Fruit fly (Drosophila melanogaster) whole organism, embryonic: Measurements from ENCODE around the gene Ctr1B.

Experiments
- Bgb ChIP-seq: fragments of 200-800 bp; sonication (Bioruptor generic); IDR thresholded peaks from 2 replicates; pipeline ENCODE4 v1.3.6; 2022; ENCODE audit warnings: missing biosample characterization, missing genetic modification characterization; ENCODE audit not compliant: partially characterized antibody
- CG10267 ChIP-seq: fragments of 200-800 bp; sonication (Bioruptor generic); optimal IDR thresholded peaks from 2 replicates; lab custom pipeline; 2018; ENCODE audit warnings: missing biosample characterization, mild to moderate bottlenecking, missing genetic modification characterization, moderate library complexity
- CG1233 ChIP-seq: fragments of 200-800 bp; sonication (Bioruptor generic); optimal IDR thresholded peaks from 4 replicates; lab custom pipeline; 2018; ENCODE audit warnings: missing biosample characterization, mild to moderate bottlenecking, missing genetic modification characterization
- CG12391 ChIP-seq: fragments of 200-800 bp; sonication (Bioruptor generic); optimal IDR thresholded peaks from 3 replicates; lab custom pipeline; 2018; ENCODE audit warnings: missing biosample characterization, mild to moderate bottlenecking, missing genetic modification characterization, moderate library complexity
- CG13123 ChIP-seq: fragments of 200-800 bp; sonication (Bioruptor generic); optimal IDR thresholded peaks from 2 replicates; lab custom pipeline; 2016; ENCODE audit warnings: missing biosample characterization, missing genetic modification characterization
- CG14710 ChIP-seq: fragments of 200-800 bp; sonication (Bioruptor generic); optimal IDR thresholded peaks from 3 replicates; lab custom pipeline; 2019; ENCODE audit warnings: missing biosample characterization, mild to moderate bottlenecking, missing genetic modification characterization, moderate library complexity
- CG15601 ChIP-seq: fragments of 200-800 bp; sonication (Bioruptor generic); optimal IDR thresholded peaks from 3 replicates; lab custom pipeline; 2019; ENCODE audit warnings: missing biosample characterization, mild to moderate bottlenecking, missing genetic modification characterization, moderate library complexity
- CG16813 ChIP-seq: fragments of 200-800 bp; sonication (Bioruptor generic); IDR thresholded peaks from 3 replicates; pipeline ENCODE4 v1.3.6; 2022; ENCODE audit warnings: missing biosample characterization, missing genetic modification characterization; ENCODE audit not compliant: partially characterized antibody
- CG17328 ChIP-seq: fragments of 200-800 bp; sonication (Bioruptor generic); IDR thresholded peaks from 2 replicates; pipeline ENCODE4 v1.3.6; 2022; ENCODE audit warnings: missing biosample characterization, missing genetic modification characterization
- CG18011 ChIP-seq: fragments of 200-800 bp; sonication (Bioruptor generic); optimal IDR thresholded peaks from 2 replicates; lab custom pipeline; 2017; ENCODE audit warnings: missing biosample characterization, missing genetic modification characterization, mild to moderate bottlenecking, moderate library complexity, missing genotype
- CG18599 ChIP-seq: fragments of 200-800 bp; sonication (Bioruptor generic); optimal IDR thresholded peaks from 3 replicates; lab custom pipeline; 2017; ENCODE audit warnings: missing biosample characterization, missing genetic modification characterization, mild to moderate bottlenecking, moderate library complexity, missing genetic modification reagents
- CG3995 ChIP-seq: fragments of 200-800 bp; sonication (Bioruptor generic); optimal IDR thresholded peaks from 3 replicates; lab custom pipeline; 2016; ENCODE audit warnings: missing biosample characterization, missing genetic modification characterization
- CG42726 ChIP-seq: fragments of 200-800 bp; sonication (Bioruptor generic); IDR thresholded peaks from 2 replicates; pipeline ENCODE4 v1.3.6; 2022; ENCODE audit warnings: missing biosample characterization, missing genetic modification characterization; ENCODE audit not compliant: partially characterized antibody
- CG7372 ChIP-seq: fragments of 200-800 bp; sonication (Bioruptor generic); IDR thresholded peaks from 2 replicates; pipeline ENCODE4 v1.3.6; 2022; ENCODE audit warnings: missing biosample characterization, missing genetic modification characterization
- CG7556 ChIP-seq: fragments of 200-800 bp; sonication (Bioruptor generic); optimal IDR thresholded peaks from 2 replicates; lab custom pipeline; 2017; ENCODE audit warnings: missing biosample characterization, mild to moderate bottlenecking, missing genetic modification characterization
- CG7745 ChIP-seq: fragments of 200-800 bp; sonication (Bioruptor generic); optimal IDR thresholded peaks from 2 replicates; lab custom pipeline; 2018; ENCODE audit warnings: missing biosample characterization, mild to moderate bottlenecking, missing genetic modification characterization, moderate library complexity
- CG8944 ChIP-seq: fragments of 200-800 bp; sonication (Bioruptor generic); optimal IDR thresholded peaks from 3 replicates; lab custom pipeline; 2016; ENCODE audit warnings: missing biosample characterization, missing genetic modification characterization
- Dbx ChIP-seq: fragments of 200-800 bp; sonication (Bioruptor generic); IDR thresholded peaks from 3 replicates; pipeline ENCODE4 v1.3.6; 2022; ENCODE audit warnings: missing biosample characterization, missing genetic modification characterization
- Drgx ChIP-seq: fragments of 200-800 bp; sonication (Bioruptor generic); IDR thresholded peaks from 2 replicates; pipeline ENCODE4 v1.3.6; 2022; ENCODE audit warnings: missing biosample characterization, missing genetic modification characterization
- Elba2 ChIP-seq: fragments of 200-800 bp; sonication (Bioruptor generic); optimal IDR thresholded peaks from 3 replicates; lab custom pipeline; 2016; ENCODE audit warnings: missing biosample characterization, missing genetic modification characterization
- Fer1 ChIP-seq: fragments of 200-800 bp; sonication (Bioruptor generic); optimal IDR thresholded peaks from 2 replicates; lab custom pipeline; 2017; ENCODE audit warnings: missing biosample characterization, mild to moderate bottlenecking, missing genetic modification characterization
- HLH4C ChIP-seq: fragments of 200-800 bp; sonication (Bioruptor generic); IDR thresholded peaks from 3 replicates; pipeline ENCODE4 v1.3.6; 2022; ENCODE audit warnings: missing biosample characterization, missing genetic modification characterization; ENCODE audit not compliant: partially characterized antibody
- Kr ChIP-seq: fragments of 200-800 bp; sonication (Bioruptor generic); optimal IDR thresholded peaks from 2 replicates; lab custom pipeline; 2017; ENCODE audit warnings: missing biosample characterization, mild to moderate bottlenecking, missing genetic modification characterization
- MESR4 ChIP-seq: fragments of 200-800 bp; sonication (Bioruptor generic); optimal IDR thresholded peaks from 2 replicates; lab custom pipeline; 2018; ENCODE audit warnings: missing biosample characterization, mild to moderate bottlenecking, missing genetic modification characterization, moderate library complexity
- Oli ChIP-seq: fragments of 200-800 bp; sonication (Bioruptor generic); optimal IDR thresholded peaks from 2 replicates; lab custom pipeline; 2018; ENCODE audit warnings: missing biosample characterization, mild to moderate bottlenecking, missing genetic modification characterization, moderate library complexity
- Ptx1 ChIP-seq: fragments of 200-800 bp; sonication (Bioruptor generic); IDR thresholded peaks from 2 replicates; pipeline ENCODE4 v1.3.6; 2022; ENCODE audit warnings: missing biosample characterization, missing genetic modification characterization
- Vsx1 ChIP-seq: fragments of 200-800 bp; sonication (Bioruptor generic); optimal IDR thresholded peaks from 2 replicates; lab custom pipeline; 2017; ENCODE audit warnings: missing biosample characterization, mild to moderate bottlenecking, missing genetic modification characterization, missing genetic modification reagents
- bowl ChIP-seq: fragments of 200-800 bp; sonication (Bioruptor generic); IDR thresholded peaks from 2 replicates; pipeline ENCODE4 v1.3.6; 2022; ENCODE audit warnings: missing biosample characterization, missing genetic modification characterization
- bsh ChIP-seq, 2 experiments: fragments of 200-800 bp; sonication (Bioruptor generic); optimal IDR thresholded peaks; 2 replicates each; lab custom pipeline; 2017 to 2018; ENCODE audit warnings: mild to moderate bottlenecking in 2 of 2, missing biosample characterization in 2 of 2, missing genetic modification characterization in 2 of 2, moderate library complexity in 1 of 2
- cato ChIP-seq: fragments of 200-800 bp; sonication (Bioruptor generic); optimal IDR thresholded peaks from 2 replicates; lab custom pipeline; 2016; ENCODE audit warnings: missing biosample characterization, missing genetic modification characterization, borderline replicate concordance
- caup ChIP-seq: fragments of 200-800 bp; sonication (Bioruptor generic); optimal IDR thresholded peaks from 3 replicates; lab custom pipeline; 2017; ENCODE audit warnings: missing biosample characterization, mild to moderate bottlenecking, missing genetic modification characterization, moderate library complexity; ENCODE audit not compliant: severe bottlenecking
- danr ChIP-seq: fragments of 200-800 bp; sonication (Bioruptor generic); IDR thresholded peaks from 2 replicates; pipeline ENCODE4 v1.3.6; 2022; ENCODE audit warnings: missing biosample characterization, missing genetic modification characterization
- disco-r ChIP-seq: fragments of 200-800 bp; sonication (Bioruptor generic); optimal IDR thresholded peaks from 2 replicates; lab custom pipeline; 2016; ENCODE audit warnings: missing biosample characterization, missing genetic modification characterization
- dm ChIP-seq: fragments of 200-800 bp; sonication (Bioruptor generic); optimal IDR thresholded peaks from 3 replicates; lab custom pipeline; 2016; ENCODE audit warnings: missing biosample characterization, missing genetic modification characterization
- dmrt11E ChIP-seq: fragments of 200-800 bp; sonication (Bioruptor generic); optimal IDR thresholded peaks from 3 replicates; lab custom pipeline; 2018; ENCODE audit warnings: missing biosample characterization, mild to moderate bottlenecking, missing genetic modification characterization, moderate library complexity
- dpn ChIP-seq, 2 experiments: fragments of 200-800 bp; sonication (Bioruptor generic); optimal IDR thresholded peaks; 3 replicates each; lab custom pipeline; 2016; ENCODE audit warnings: missing biosample characterization in 2 of 2, missing genetic modification characterization in 2 of 2
- gfzf ChIP-seq: fragments of 200-800 bp; sonication (Bioruptor generic); optimal IDR thresholded peaks from 2 replicates; lab custom pipeline; 2016; ENCODE audit warnings: missing biosample characterization, mild to moderate bottlenecking, missing genetic modification characterization, moderate library complexity
- gt ChIP-seq: fragments of 200-800 bp; sonication (Bioruptor generic); IDR thresholded peaks from 2 replicates; pipeline ENCODE4 v1.3.6; 2022; ENCODE audit warnings: missing biosample characterization, missing genetic modification characterization
- hb ChIP-seq: fragments of 200-800 bp; sonication (Bioruptor generic); IDR thresholded peaks from 3 replicates; pipeline ENCODE4 v1.3.6; 2022; ENCODE audit warnings: missing biosample characterization, missing genetic modification characterization; ENCODE audit not compliant: partially characterized antibody
- her ChIP-seq: fragments of 200-800 bp; sonication (Bioruptor generic); optimal IDR thresholded peaks from 2 replicates; lab custom pipeline; 2016; ENCODE audit warnings: missing biosample characterization, missing genetic modification characterization
- jigr1 ChIP-seq: fragments of 200-800 bp; sonication (Bioruptor generic); IDR thresholded peaks from 3 replicates; pipeline ENCODE4 v1.3.6; 2022; ENCODE audit warnings: missing biosample characterization, missing genetic modification characterization
- jumu ChIP-seq: fragments of 200-800 bp; sonication (Bioruptor generic); optimal IDR thresholded peaks from 3 replicates; lab custom pipeline; 2016; ENCODE audit warnings: missing biosample characterization, missing genetic modification characterization
- mirr ChIP-seq: fragments of 200-800 bp; sonication (Bioruptor generic); optimal IDR thresholded peaks from 3 replicates; lab custom pipeline; 2018; ENCODE audit warnings: missing biosample characterization, mild to moderate bottlenecking, missing genetic modification characterization
- schlank ChIP-seq: fragments of 200-800 bp; sonication (Bioruptor generic); optimal IDR thresholded peaks from 2 replicates; lab custom pipeline; 2018; ENCODE audit warnings: missing biosample characterization, mild to moderate bottlenecking, missing genetic modification characterization
- so ChIP-seq: fragments of 200-800 bp; sonication (Bioruptor generic); IDR thresholded peaks from 3 replicates; pipeline ENCODE4 v1.3.6; 2022; ENCODE audit warnings: missing biosample characterization, missing genetic modification characterization
- stc ChIP-seq: fragments of 200-800 bp; sonication (Bioruptor generic); IDR thresholded peaks from 2 replicates; pipeline ENCODE4 v1.3.6; 2022; ENCODE audit warnings: missing biosample characterization, missing genetic modification characterization
- unpg ChIP-seq: fragments of 200-800 bp; sonication (Bioruptor generic); optimal IDR thresholded peaks from 3 replicates; lab custom pipeline; 2018; ENCODE audit warnings: missing biosample characterization, mild to moderate bottlenecking, missing genetic modification characterization, moderate library complexity
- zen ChIP-seq: fragments of 200-800 bp; sonication (Bioruptor generic); optimal IDR thresholded peaks from 3 replicates; lab custom pipeline; 2018; ENCODE audit warnings: missing biosample characterization, mild to moderate bottlenecking, missing genetic modification characterization, moderate library complexity
- zf30C ChIP-seq: fragments of 200-800 bp; sonication (Bioruptor generic); optimal IDR thresholded peaks from 3 replicates; lab custom pipeline; 2018; ENCODE audit warnings: missing biosample characterization, mild to moderate bottlenecking, missing genetic modification characterization

Ctr1B gene

dm6 chr3R:8355579-8355978, 38.2 kb downstream of the Ctr1B start (continued):
- TF ChIP-seq CG7556 (GFP tag; lab: Kevin White, UChicago) (peak; percentile 94), bowl (GFP tag; lab: Robert Waterston, UW) (peak; percentile 82), CG7372 (GFP tag; lab: Robert Waterston, UW) (peak; percentile 83), stc (GFP tag; lab: Robert Waterston, UW) (peak; percentile 95), Ptx1 (peak; percentile 96), danr (GFP tag; lab: Robert Waterston, UW) (peak; percentile 81), dm (peak; percentile 85), caup (GFP tag; lab: Kevin White, UChicago) (peak; percentile 97), bsh (GFP tag; optimal IDR thresholded peaks at IDR 0.05; lab: Kevin White, UChicago) (peak; percentile 43 to 93), CG15601 (tag; lab: Kevin White, UChicago) (peak; percentile 69), Fer1 (peak; percentile 97), CG3995 (GFP tag; lab: Kevin White, UChicago) (peak; percentile 56), Kr (no peak), cato (GFP tag; lab: Kevin White, UChicago) (peak; percentile 83), Vsx1 (GFP tag; lab: Kevin White, UChicago) (peak; percentile 91), CG13123 (peak; percentile 92), CG16813 (GFP tag; lab: Robert Waterston, UW) (no peak), CG8944 (GFP tag; lab: Kevin White, UChicago) (peak; percentile 96), unpg (peak; percentile 97), CG12391 (peak; percentile 95), MESR4 (GFP tag; lab: Kevin White, UChicago) (peak; percentile 63), CG7745 (tag; lab: Kevin White, UChicago) (no peak), CG10267 (peak; percentile 85), CG17328 (GFP tag; lab: Robert Waterston, UW) (peak; percentile 89), schlank (tag; lab: Kevin White, UChicago) (peak; percentile 95), gt (GFP tag; lab: Robert Waterston, UW) (peak; percentile 69; the same call in 1 of the 2 replicates), CG18599 (GFP tag; lab: Kevin White, UChicago) (peak; percentile 98), disco-r (peak; percentile 94), Drgx (GFP tag; lab: Robert Waterston, UW) (peak; percentile 84), CG14710 (tag; lab: Kevin White, UChicago) (peak; percentile 80), CG18011 (peak; percentile 87), Dbx (GFP tag; lab: Robert Waterston, UW) (peak; percentile 97), dpn (GFP tag; optimal IDR thresholded peaks at IDR 0.05; lab: Kevin White, UChicago) (peak; percentile 97), Oli (tag; lab: Kevin White, UChicago) (peak; percentile 93), jumu (peak; percentile 94), zf30C (peak; percentile 90), her (GFP tag; lab: Kevin White, UChicago) (peak; percentile 95), so (GFP tag; lab: Robert Waterston, UW) (peak; percentile 90), hb (no peak), zen (peak; percentile 86), gfzf (GFP tag; lab: Kevin White, UChicago) (peak; percentile 2), Elba2 (GFP tag; lab: Kevin White, UChicago) (no peak), CG1233 (GFP tag; lab: Kevin White, UChicago) (peak; percentile 92), CG42726 (GFP tag; lab: Robert Waterston, UW) (no peak), Bgb (GFP tag; lab: Robert Waterston, UW) (no peak), HLH4C (GFP tag; lab: Robert Waterston, UW) (no peak), mirr (GFP tag; lab: Kevin White, UChicago) (peak; percentile 83), jigr1 (peak; percentile 67; the same call in 2 of the 3 replicates), dmrt11E (tag; lab: Kevin White, UChicago) (peak; percentile 57)
